Worm (Caenorhabditis elegans) whole organism, late embryonic: ENCODE results near the gene cutl-9.
A peak's percentile ranks its signal among the peaks of the same experiment; 100 is the strongest.

Experiments
- C38D4.7 ChIP-seq: fragments of 200-800 bp; sonication (Bioruptor generic); optimal IDR thresholded peaks from 2 replicates; lab custom pipeline; 2018; ENCODE audit warnings: mild to moderate bottlenecking, missing genetic modification characterization, moderate library complexity, missing compliant biosample characterization
- F13H6.1 ChIP-seq: sonication (generic microtip); optimal IDR thresholded peaks from 2 replicates; lab custom pipeline; 2016; ENCODE audit warnings: missing genetic modification characterization, missing compliant biosample characterization
- K02D7.2 ChIP-seq: sonication (generic microtip); optimal IDR thresholded peaks from 2 replicates; lab custom pipeline; 2017; ENCODE audit warnings: mild to moderate bottlenecking, missing genetic modification characterization, missing compliant biosample characterization
- T23F11.4 ChIP-seq: fragments of 200-800 bp; sonication (Bioruptor generic); optimal IDR thresholded peaks from 2 replicates; lab custom pipeline; 2018; ENCODE audit warnings: mild to moderate bottlenecking, missing genetic modification characterization, missing compliant biosample characterization
- ceh-14 ChIP-seq: sonication (generic microtip); optimal IDR thresholded peaks from 2 replicates; lab custom pipeline; 2016; ENCODE audit warnings: missing genotype, missing genetic modification characterization, missing compliant biosample characterization
- ceh-19 ChIP-seq: fragments of 200-800 bp; sonication (Bioruptor generic); optimal IDR thresholded peaks from 2 replicates; lab custom pipeline; 2018; ENCODE audit warnings: mild to moderate bottlenecking, missing genetic modification characterization, missing compliant biosample characterization
- ceh-2 ChIP-seq: sonication (generic microtip); optimal IDR thresholded peaks from 2 replicates; lab custom pipeline; 2016; ENCODE audit warnings: missing genotype, missing genetic modification characterization, missing compliant biosample characterization
- ceh-24 ChIP-seq: sonication (generic microtip); optimal IDR thresholded peaks from 2 replicates; lab custom pipeline; 2016; ENCODE audit warnings: mild to moderate bottlenecking, missing genetic modification characterization, missing compliant biosample characterization
- ceh-30 ChIP-seq: fragments of 150-350 bp; optimal IDR thresholded peaks from 2 replicates; lab custom pipeline; 2014; ENCODE audit warnings: missing biosample characterization, missing genetic modification characterization
- ceh-45 ChIP-seq: fragments of 200-800 bp; sonication (Bioruptor generic); IDR thresholded peaks from 2 replicates; pipeline ENCODE4 v1.3.6; 2022; ENCODE audit warnings: missing genetic modification reagents, missing genetic modification characterization, missing compliant biosample characterization
- ceh-48 ChIP-seq: sonication (generic microtip); optimal IDR thresholded peaks from 2 replicates; lab custom pipeline; 2016; ENCODE audit warnings: missing genetic modification characterization, inconsistent platforms, missing compliant biosample characterization
- ceh-9 ChIP-seq: sonication (generic microtip); optimal IDR thresholded peaks from 2 replicates; lab custom pipeline; 2016; ENCODE audit warnings: mild to moderate bottlenecking, missing genetic modification characterization, inconsistent platforms, missing compliant biosample characterization
- dve-1 ChIP-seq: sonication (generic microtip); optimal IDR thresholded peaks from 2 replicates; lab custom pipeline; 2017; ENCODE audit warnings: antibody characterized with exemption, mild to moderate bottlenecking, missing genetic modification characterization, missing compliant biosample characterization
- ets-4 ChIP-seq: sonication (generic microtip); optimal IDR thresholded peaks from 2 replicates; lab custom pipeline; 2016; ENCODE audit warnings: missing genetic modification characterization, missing compliant biosample characterization
- fkh-10 ChIP-seq: fragments of 150-350 bp; optimal IDR thresholded peaks from 2 replicates; lab custom pipeline; 2014; ENCODE audit warnings: missing biosample characterization, missing genetic modification reagents, missing genetic modification characterization
- hlh-6 ChIP-seq: sonication (generic microtip); optimal IDR thresholded peaks from 2 replicates; lab custom pipeline; 2016; ENCODE audit warnings: missing genotype, missing genetic modification characterization, missing compliant biosample characterization
- lim-6 ChIP-seq: sonication (generic microtip); optimal IDR thresholded peaks from 2 replicates; lab custom pipeline; 2016; ENCODE audit warnings: missing genetic modification characterization, missing compliant biosample characterization
- pqm-1 ChIP-seq: sonication (generic microtip); optimal IDR thresholded peaks from 2 replicates; lab custom pipeline; 2016; ENCODE audit warnings: missing genetic modification characterization, missing compliant biosample characterization
- ref-2 ChIP-seq: sonication (generic microtip); optimal IDR thresholded peaks from 2 replicates; lab custom pipeline; 2016; ENCODE audit warnings: missing genetic modification characterization, missing compliant biosample characterization
- tbx-2 ChIP-seq: sonication (generic microtip); optimal IDR thresholded peaks from 2 replicates; lab custom pipeline; 2016; ENCODE audit warnings: missing genetic modification characterization, missing compliant biosample characterization
- unc-42 ChIP-seq: sonication (generic microtip); optimal IDR thresholded peaks from 2 replicates; lab custom pipeline; 2016; ENCODE audit warnings: missing genotype, missing genetic modification characterization, missing compliant biosample characterization

Gene cutl-9

DNA sequence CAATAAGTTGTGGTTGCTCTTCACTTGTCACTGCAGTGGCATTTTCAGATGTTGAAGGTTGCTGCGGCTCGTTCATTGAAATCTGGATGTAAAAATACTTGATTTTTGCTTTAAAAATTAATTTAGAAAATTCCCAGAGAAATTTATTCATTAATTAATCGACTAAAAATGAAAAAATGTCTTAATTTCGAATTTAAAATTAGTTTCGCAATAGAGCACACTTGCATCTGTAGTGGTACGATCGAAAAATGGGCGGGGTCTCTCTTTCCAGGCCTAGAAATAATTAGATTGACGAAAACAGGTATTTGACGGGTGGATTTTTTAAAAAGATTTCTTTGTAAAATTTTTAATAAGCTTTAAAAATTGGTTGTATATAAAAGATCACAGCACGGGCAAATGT is 40.6 kb downstream of the cutl-9 start, which contains the start of gene D2089.8:
Gene D2089.8 (minus strand): TSS at position 84 of the 400 bp plus-strand sequence.
- peak; percentile 43 for TF ChIP-seq unc-42 (tag; lab: Kevin White, UChicago)
- peak; percentile 34 for TF ChIP-seq ceh-14
- TF ChIP-seq ceh-9 (tag; lab: Kevin White, UChicago) = no peak
- no peak for TF ChIP-seq hlh-6
- no peak for TF ChIP-seq ceh-24 (tag; lab: Kevin White, UChicago)
- no peak for TF ChIP-seq ceh-19 (GFP tag; lab: Kevin White, UChicago)
- TF ChIP-seq ceh-48 (tag; lab: Kevin White, UChicago) = peak; percentile 4
- TF ChIP-seq T23F11.4 (GFP tag; lab: Kevin White, UChicago) = no peak
- no peak for TF ChIP-seq K02D7.2 (tag; lab: Kevin White, UChicago)
- TF ChIP-seq tbx-2 (tag; lab: Kevin White, UChicago) = no peak
- TF ChIP-seq, all 69 proteins: peak for 3

DNA sequence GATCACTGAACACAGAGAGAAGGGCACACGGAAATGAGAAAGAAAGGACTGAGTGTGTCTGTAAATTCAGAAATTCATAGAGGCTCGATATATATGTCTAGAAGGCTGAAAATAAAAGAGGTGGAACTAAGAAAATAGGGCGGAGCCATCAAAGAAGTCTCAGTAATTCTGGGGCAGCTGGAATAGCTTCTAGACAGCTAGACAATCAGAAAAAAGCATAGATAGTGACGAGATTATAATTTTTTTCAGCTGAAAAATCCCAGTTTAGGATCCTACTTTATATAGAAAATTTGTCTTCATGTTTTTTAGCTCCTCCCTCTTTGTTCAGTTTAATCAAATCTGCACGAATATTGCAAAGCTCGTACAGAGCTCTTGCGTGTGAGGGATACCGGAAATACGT is 43.0 kb downstream of the cutl-9 start, which contains the start of gene D2089.3:
Gene D2089.3 (minus strand): TSS at position 101 of the 400 bp plus-strand sequence.
- TF ChIP-seq ref-2 (tag; lab: Kevin White, UChicago) = no peak
- TF ChIP-seq ets-4 (tag; lab: Kevin White, UChicago) = no peak
- no peak for TF ChIP-seq pqm-1 (tag; lab: Kevin White, UChicago)

DNA sequence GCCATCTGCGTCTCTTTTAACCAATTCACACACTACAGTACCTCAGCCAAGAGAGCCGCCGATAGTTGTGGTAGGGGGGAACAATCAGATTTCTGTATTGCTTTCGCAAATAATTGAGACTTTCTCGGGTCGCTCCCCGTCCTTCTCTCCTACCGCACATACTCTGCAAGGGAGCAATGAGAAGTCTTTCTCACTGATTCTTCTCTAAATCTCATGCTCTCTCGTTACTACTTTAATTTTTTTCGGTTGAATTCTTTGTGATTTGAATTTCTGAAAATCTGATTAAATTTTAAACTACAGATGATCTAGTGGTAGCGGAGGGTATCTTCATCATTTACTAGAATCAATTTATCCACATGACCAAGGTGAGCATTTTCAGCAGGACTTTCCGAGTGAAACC is 53.2 kb downstream of the cutl-9 start, which contains the start of gene ptb-1:
Gene ptb-1 (plus strand): TSS at position 301 of the 400 bp plus-strand sequence.
- TF ChIP-seq lim-6 (no peak), ceh-30 (no peak), C38D4.7 (GFP tag; lab: Kevin White, UChicago) (no peak), F13H6.1 (no peak), ceh-45 (GFP tag; lab: Robert Waterston, UW) (no peak), ref-2 (tag; lab: Kevin White, UChicago) (no peak), tbx-2 (tag; lab: Kevin White, UChicago) (no peak), fkh-10 (no peak), dve-1 (tag; lab: Kevin White, UChicago) (no peak), ceh-2 (tag; lab: Kevin White, UChicago) (no peak)
